Fruit fly (Drosophila melanogaster): ENCODE measurements around the gene Cpr66D.

The Cpr66D gene

DNA sequence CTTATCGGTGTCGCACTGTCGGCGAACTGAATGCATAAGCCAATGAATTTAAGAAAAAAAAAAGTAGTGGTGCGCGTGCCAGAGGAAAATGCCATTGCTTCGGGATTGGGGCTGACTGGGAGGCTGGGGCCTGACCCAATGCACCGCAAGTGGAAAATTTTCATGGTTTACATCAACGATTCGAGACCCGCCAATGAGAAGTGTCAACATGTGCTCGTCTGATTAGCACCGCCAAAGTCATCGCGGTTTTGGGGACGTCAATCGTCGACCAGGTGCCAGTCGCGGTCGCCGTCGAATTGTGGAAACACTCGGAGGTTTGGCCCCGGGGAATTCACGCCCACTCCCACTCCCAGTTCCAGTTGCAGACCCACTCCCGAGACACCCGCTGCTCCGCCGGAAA lies 43.5 kb downstream of the Cpr66D start (continued):
- TF ChIP-seq CG12769 (tag; optimal IDR thresholded peaks at IDR 0.05) (peak; percentile 60), sr (GFP tag; IDR thresholded peaks at IDR 0.05) (0 out of 3 replicates have a peak, but pooled peaks have one; percentile 8), lab (GFP tag; optimal IDR thresholded peaks at IDR 0.05) (peak; percentile 71), caup (GFP tag; optimal IDR thresholded peaks at IDR 0.05; ENCODE audit: severe bottlenecking) (peak; percentile 3), Atf6 (GFP tag; IDR thresholded peaks at IDR 0.05) (peak; percentile 57), CG12659 (GFP tag; optimal IDR thresholded peaks at IDR 0.05) (peak; percentile 12), CG9727 (GFP tag; optimal IDR thresholded peaks at IDR 0.05) (peak; percentile 27), Pdp1 (GFP tag; optimal IDR thresholded peaks at IDR 0.05) (peak in 1 of 2 experiments; percentile 17), CkIIα-i1 (GFP tag; IDR thresholded peaks at IDR 0.05) (no peak), CG15601 (tag; optimal IDR thresholded peaks at IDR 0.05) (peak; percentile 43), seq (GFP tag; IDR thresholded peaks at IDR 0.05) (peak; percentile 34; the same call in 1 of the 2 replicates), Blimp-1 (GFP tag; optimal IDR thresholded peaks at IDR 0.05) (peak; percentile 22), Rfx (GFP tag; IDR thresholded peaks at IDR 0.05) (peak; percentile 33; the same call in 1 of the 2 replicates), CG1603 (tag; optimal IDR thresholded peaks at IDR 0.05) (peak; percentile 19), hkb (optimal IDR thresholded peaks at IDR 0.05) (no peak), hkb (GFP tag; IDR thresholded peaks at IDR 0.05) (0 out of 2 replicates have a peak, but pooled peaks have one; percentile 29), CG6689 (GFP tag; IDR thresholded peaks at IDR 0.05) (peak; percentile 27; the same call in 1 of the 2 replicates), CG11456 (GFP tag; IDR thresholded peaks at IDR 0.05) (0 out of 3 replicates have a peak, but pooled peaks have one; percentile 8), CG17385 (GFP tag; optimal IDR thresholded peaks at IDR 0.05) (peak; percentile 12)

DNA sequence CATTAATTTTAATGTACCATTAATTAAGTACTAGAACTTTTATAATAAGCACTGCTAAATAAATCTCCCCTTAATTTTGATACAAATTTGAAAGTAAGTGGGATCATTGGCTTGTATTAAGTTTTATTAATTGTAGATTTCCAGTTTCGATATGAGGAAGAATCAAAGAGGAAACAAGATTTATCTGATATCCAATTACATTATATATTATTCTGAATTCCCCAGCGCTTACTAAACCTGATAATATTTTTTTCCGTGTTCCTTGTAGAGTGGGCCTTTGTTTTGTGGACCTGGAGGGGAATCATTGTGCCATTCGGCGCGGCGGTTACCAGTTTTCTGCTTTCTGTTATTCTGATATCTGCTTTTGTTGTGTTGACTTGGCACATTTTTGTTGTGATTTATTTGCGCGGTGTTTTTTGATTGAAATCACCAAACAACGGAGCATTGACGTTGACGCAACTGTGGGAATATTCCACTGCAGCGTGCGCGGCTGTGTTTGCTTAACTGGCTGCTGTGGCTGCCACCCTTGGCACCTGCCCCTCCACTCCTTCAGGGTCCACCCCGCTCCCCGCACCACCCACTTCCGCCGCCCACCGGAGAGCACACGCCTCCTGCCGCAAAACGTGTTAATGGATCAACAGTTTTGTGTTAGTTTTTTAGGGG lies 44.3 kb downstream of the Cpr66D start:
- TF ChIP-seq phol (tag; optimal IDR thresholded peaks at IDR 0.05) (no peak), bowl (GFP tag; IDR thresholded peaks at IDR 0.05) (no peak), CG7745 (tag; optimal IDR thresholded peaks at IDR 0.05) (no peak), CG1602 (GFP tag; optimal IDR thresholded peaks at IDR 0.05) (no peak), slbo (GFP tag; IDR thresholded peaks at IDR 0.05) (0 out of 2 replicates have a peak, but pooled peaks have one; percentile 15), CG10979 (tag; optimal IDR thresholded peaks at IDR 0.05) (no peak), lab (GFP tag; optimal IDR thresholded peaks at IDR 0.05) (peak; percentile 0), gcm2 (GFP tag; optimal IDR thresholded peaks at IDR 0.05) (no peak), Fer2 (tag; optimal IDR thresholded peaks at IDR 0.05) (no peak), CG13424 (tag; optimal IDR thresholded peaks at IDR 0.05) (no peak), NFAT (GFP tag; IDR thresholded peaks at IDR 0.05) (peak; percentile 50; the same call in 1 of the 2 replicates), sd (tag; optimal IDR thresholded peaks at IDR 0.05) (peak; percentile 42), prd (optimal IDR thresholded peaks at IDR 0.05) (no peak), prd (GFP tag; IDR thresholded peaks at IDR 0.05) (no peak), Max (GFP tag; optimal IDR thresholded peaks at IDR 0.05) (no peak), Ets65A (GFP tag) (peak; percentile 24), Rfx (GFP tag; IDR thresholded peaks at IDR 0.05) (no peak), CG12071 (GFP tag; optimal IDR thresholded peaks at IDR 0.05) (peak; percentile 1), pnt (GFP tag; optimal IDR thresholded peaks at IDR 0.05) (no peak), fru (optimal IDR thresholded peaks at IDR 0.05) (no peak), wek (GFP tag; optimal IDR thresholded peaks at IDR 0.05) (no peak), Dad (GFP tag; optimal IDR thresholded peaks at IDR 0.05) (no peak), CG18476 (GFP tag; optimal IDR thresholded peaks at IDR 0.05) (no peak), CG15269 (tag; optimal IDR thresholded peaks at IDR 0.05) (no peak), chinmo (GFP tag; IDR thresholded peaks at IDR 0.05; ENCODE audit: partially characterized antibody) (0 out of 4 replicates have a peak, but pooled peaks have one; percentile 73), CG11085 (GFP tag; IDR thresholded peaks at IDR 0.05) (no peak), crol (GFP tag; IDR thresholded peaks at IDR 0.05) (peak; percentile 76), Meics (GFP tag; optimal IDR thresholded peaks at IDR 0.05) (no peak), Hmr (GFP tag; optimal IDR thresholded peaks at IDR 0.05) (peak; percentile 7), CG4820 (GFP tag; optimal IDR thresholded peaks at IDR 0.05) (no peak), Dbx (GFP tag; IDR thresholded peaks at IDR 0.05) (0 out of 3 replicates have a peak, but pooled peaks have one; percentile 41), kni (GFP tag; optimal IDR thresholded peaks at IDR 0.05) (no peak)
